Worm (Caenorhabditis elegans) whole organism, L4 larva: ENCODE measurements around the gene end-1.

Experiments
- lir-3 ChIP-seq: sonication (generic microtip); optimal IDR thresholded peaks from 2 replicates; lab custom pipeline; 2016; ENCODE audit warnings: mild to moderate bottlenecking, missing genetic modification characterization, missing compliant biosample characterization
- sdz-12 ChIP-seq: fragments of 200-800 bp; sonication (Bioruptor generic); optimal IDR thresholded peaks from 2 replicates; lab custom pipeline; 2018; ENCODE audit warnings: mild to moderate bottlenecking, missing genetic modification characterization, missing compliant biosample characterization
- snpc-4 ChIP-seq: fragments of 150-350 bp; optimal IDR thresholded peaks from 2 replicates; lab custom pipeline; 2014; ENCODE audit warnings: missing biosample characterization, missing genetic modification characterization

- TF ChIP-seq sdz-12 (GFP tag; lab: Kevin White, UChicago) (no peak), lir-3 (tag; lab: Kevin White, UChicago) (no peak), snpc-4 (tag; lab: Kevin White, UChicago) (no peak)
Observed at ce11 chrV:14033649-14034048, 48.7 kb downstream of the end-1 start, which contains the start of gene ins-10.
